Fruit fly (Drosophila melanogaster): ENCODE results near the gene Brd.

DNA sequence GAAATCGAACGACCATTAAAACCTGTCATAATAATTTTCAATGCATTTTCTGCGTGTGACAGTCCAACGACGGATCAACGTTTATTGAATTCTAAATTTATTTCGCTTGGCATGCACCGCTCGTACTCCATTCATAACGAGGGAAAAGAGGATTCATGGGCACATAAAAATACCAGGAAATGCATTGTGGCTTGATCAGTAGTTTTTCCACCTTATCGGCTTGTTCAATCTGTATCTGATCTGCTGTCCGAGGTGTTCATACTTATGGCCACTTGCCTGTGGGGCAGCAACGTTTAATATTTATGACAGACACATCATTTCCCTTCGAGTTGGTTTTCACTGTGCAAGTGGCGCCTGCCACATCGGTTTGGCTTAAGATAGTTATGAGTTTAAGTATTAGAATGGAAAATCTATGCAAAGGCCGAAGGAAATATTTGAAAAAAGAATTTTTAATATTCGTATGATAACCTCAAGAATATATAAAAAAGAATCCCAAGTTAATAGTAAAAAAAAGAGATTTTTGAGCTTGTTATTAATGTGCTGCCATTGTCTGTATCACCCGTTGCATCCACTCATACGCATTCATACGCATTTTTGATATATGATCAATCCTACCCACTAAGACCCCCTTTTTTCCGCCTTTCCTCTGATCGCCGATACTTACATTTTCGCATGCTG, 34.9 kb downstream of the Brd start:
- TF ChIP-seq CG8478 (optimal IDR thresholded peaks at IDR 0.05) (no peak), CTCF (optimal IDR thresholded peaks at IDR 0.05) (no peak)
